Fruit fly (Drosophila melanogaster) S2 (cell line): ENCODE results near the gene CG2186.

Source experiments
- CG8478 ChIP-seq: fragments of >200 bp; optimal IDR thresholded peaks from 2 replicates; lab custom pipeline; 2018
- CTCF ChIP-seq, 2 experiments: fragments of >200 bp; optimal IDR thresholded peaks; 2 replicates each; lab custom pipeline; 2018

DNA sequence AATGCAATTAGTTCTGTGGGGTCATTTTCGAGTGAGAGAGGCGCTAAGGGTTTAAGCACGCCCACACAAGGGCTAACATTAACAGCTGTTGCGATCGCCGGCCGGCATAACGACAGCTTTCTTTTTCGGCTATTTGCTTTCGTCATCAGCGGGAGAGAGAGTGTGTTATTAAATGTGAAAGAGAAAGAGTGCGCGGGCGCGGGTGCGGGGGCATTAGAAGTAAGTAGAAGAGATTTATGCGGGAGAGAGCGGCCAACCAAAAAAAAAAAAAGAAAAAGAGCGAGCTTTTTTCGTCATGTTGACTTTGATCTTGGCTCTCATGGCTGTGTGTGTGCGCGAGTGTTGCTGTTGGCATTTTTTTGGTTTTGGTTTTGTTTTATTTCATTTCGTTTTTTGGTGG lies 43.3 kb upstream of the CG2186 start:
- no peak for TF ChIP-seq CG8478 (lab: Kevin White, UChicago)
- no peak for TF ChIP-seq CTCF (optimal IDR thresholded peaks at IDR 0.05; lab: Kevin White, UChicago)
